Fruit fly (Drosophila melanogaster) whole organism, prepupa: ENCODE results near the gene CG15239.

ENCODE experiments used
- CG10631 ChIP-seq: fragments of 200-800 bp; sonication (Bioruptor generic); optimal IDR thresholded peaks from 2 replicates; lab custom pipeline; 2016; ENCODE audit warnings: missing biosample characterization, missing genetic modification characterization
- CG11294 ChIP-seq: fragments of 200-800 bp; sonication (Bioruptor generic); IDR thresholded peaks from 2 replicates; pipeline ENCODE4 v1.3.6; 2022; ENCODE audit warnings: missing biosample characterization, missing genetic modification characterization
- CG11762 ChIP-seq: fragments of 200-800 bp; sonication (Bioruptor generic); optimal IDR thresholded peaks from 3 replicates; lab custom pipeline; 2016; ENCODE audit warnings: missing biosample characterization, missing genetic modification characterization; ENCODE audit not compliant: insufficient read depth
- CG11902 ChIP-seq: fragments of 200-800 bp; sonication (Bioruptor generic); optimal IDR thresholded peaks from 3 replicates; lab custom pipeline; 2016; ENCODE audit warnings: missing biosample characterization, missing genetic modification characterization
- CG15336 ChIP-seq: fragments of 200-800 bp; sonication (Bioruptor generic); IDR thresholded peaks from 2 replicates; pipeline ENCODE4 v1.3.6; 2022; ENCODE audit warnings: missing biosample characterization, missing genetic modification characterization
- CG1621 ChIP-seq: fragments of 200-800 bp; sonication (Bioruptor generic); optimal IDR thresholded peaks from 3 replicates; lab custom pipeline; 2018; ENCODE audit warnings: missing biosample characterization, mild to moderate bottlenecking, missing genetic modification characterization
- CG31627 ChIP-seq: fragments of 200-800 bp; sonication (Bioruptor generic); optimal IDR thresholded peaks from 3 replicates; lab custom pipeline; 2016; ENCODE audit warnings: missing biosample characterization, missing genetic modification characterization
- CG32006 ChIP-seq: fragments of 200-800 bp; sonication (Bioruptor generic); optimal IDR thresholded peaks from 3 replicates; lab custom pipeline; 2017; ENCODE audit warnings: missing biosample characterization, mild to moderate bottlenecking, missing genetic modification characterization
- CG34406 ChIP-seq: fragments of 200-800 bp; sonication (Bioruptor generic); optimal IDR thresholded peaks from 3 replicates; lab custom pipeline; 2016; ENCODE audit warnings: missing biosample characterization, missing genetic modification characterization
- CG6276 ChIP-seq: fragments of 200-800 bp; sonication (Bioruptor generic); optimal IDR thresholded peaks from 2 replicates; lab custom pipeline; 2017; ENCODE audit warnings: missing biosample characterization, mild to moderate bottlenecking, missing genetic modification characterization
- CG6792 ChIP-seq: fragments of 200-800 bp; sonication (Bioruptor generic); optimal IDR thresholded peaks from 3 replicates; lab custom pipeline; 2016; ENCODE audit warnings: missing biosample characterization, missing genetic modification characterization
- CG6854 ChIP-seq: fragments of 200-800 bp; sonication (Bioruptor generic); optimal IDR thresholded peaks from 2 replicates; lab custom pipeline; 2017; ENCODE audit warnings: missing biosample characterization, mild to moderate bottlenecking, missing genetic modification characterization
- CG7368 ChIP-seq: fragments of 200-800 bp; sonication (Bioruptor generic); optimal IDR thresholded peaks from 3 replicates; lab custom pipeline; 2016; ENCODE audit warnings: missing biosample characterization, missing genetic modification characterization
- CG8119 ChIP-seq: fragments of 200-800 bp; sonication (Bioruptor generic); IDR thresholded peaks from 3 replicates; pipeline ENCODE4 v1.3.6; 2022; ENCODE audit warnings: missing biosample characterization, missing genetic modification characterization
- CG8319 ChIP-seq: fragments of 200-800 bp; sonication (Bioruptor generic); optimal IDR thresholded peaks from 3 replicates; lab custom pipeline; 2016; ENCODE audit warnings: missing biosample characterization, missing genetic modification characterization
- CG8632 ChIP-seq: fragments of 200-800 bp; sonication (Bioruptor generic); optimal IDR thresholded peaks from 3 replicates; lab custom pipeline; 2016; ENCODE audit warnings: missing biosample characterization, missing genetic modification characterization
- CG9139 ChIP-seq: fragments of 200-800 bp; sonication (Bioruptor generic); optimal IDR thresholded peaks from 3 replicates; lab custom pipeline; 2017; ENCODE audit warnings: missing biosample characterization, mild to moderate bottlenecking, missing genetic modification characterization
- Eip78C ChIP-seq: fragments of 200-800 bp; sonication (Bioruptor generic); peaks from one replicate; lab custom pipeline; 2016; ENCODE audit warnings: missing biosample characterization, missing genetic modification characterization
- Eip93F ChIP-seq: fragments of 200-800 bp; sonication (Bioruptor generic); optimal IDR thresholded peaks from 2 replicates; lab custom pipeline; 2016; ENCODE audit warnings: missing biosample characterization, mild to moderate bottlenecking, missing genetic modification characterization
- Ets96B ChIP-seq: fragments of 200-800 bp; optimal IDR thresholded peaks from 2 replicates; lab custom pipeline; 2019; ENCODE audit warnings: missing biosample characterization, mild to moderate bottlenecking, missing genetic modification characterization, moderate library complexity
- Gug ChIP-seq: fragments of 200-800 bp; sonication (Bioruptor generic); IDR thresholded peaks from 2 replicates; pipeline ENCODE4 v1.3.6; 2022; ENCODE audit warnings: missing biosample characterization, missing genetic modification characterization
- Hr38 ChIP-seq: sonication (Bioruptor generic); optimal IDR thresholded peaks from 2 replicates; lab custom pipeline; 2016; ENCODE audit warnings: missing biosample characterization, missing genetic modification characterization
- OdsH ChIP-seq: fragments of 200-800 bp; sonication (Bioruptor generic); optimal IDR thresholded peaks from 3 replicates; lab custom pipeline; 2016; ENCODE audit warnings: missing biosample characterization, missing genetic modification characterization
- Smox ChIP-seq: fragments of 200-800 bp; sonication (Bioruptor generic); optimal IDR thresholded peaks from 3 replicates; lab custom pipeline; 2016; ENCODE audit warnings: missing biosample characterization, missing genetic modification characterization
- Sox102F ChIP-seq: fragments of 200-800 bp; sonication (Bioruptor generic); optimal IDR thresholded peaks from 2 replicates; lab custom pipeline; 2016; ENCODE audit warnings: missing biosample characterization, mild to moderate bottlenecking, missing genetic modification characterization
- Sox14 ChIP-seq: fragments of 200-800 bp; sonication (Bioruptor generic); optimal IDR thresholded peaks from 3 replicates; lab custom pipeline; 2016; ENCODE audit warnings: missing biosample characterization, missing genetic modification characterization
- Sox15 ChIP-seq: fragments of 200-800 bp; sonication (Bioruptor generic); optimal IDR thresholded peaks from 3 replicates; lab custom pipeline; 2016; ENCODE audit warnings: missing biosample characterization, missing genetic modification characterization
- achi ChIP-seq: fragments of 200-800 bp; sonication (Bioruptor generic); optimal IDR thresholded peaks from 3 replicates; lab custom pipeline; 2016; ENCODE audit warnings: missing biosample characterization, missing genetic modification characterization
- eg ChIP-seq: fragments of 200-800 bp; sonication (Bioruptor generic); IDR thresholded peaks from 3 replicates; pipeline ENCODE4 v1.3.6; 2022; ENCODE audit warnings: missing biosample characterization, missing genetic modification characterization
- esn ChIP-seq: fragments of 200-800 bp; sonication (Bioruptor generic); optimal IDR thresholded peaks from 2 replicates; lab custom pipeline; 2016; ENCODE audit warnings: missing biosample characterization, mild to moderate bottlenecking, missing genetic modification characterization, moderate library complexity
- fd59A ChIP-seq: fragments of 200-800 bp; sonication (Bioruptor generic); optimal IDR thresholded peaks from 2 replicates; lab custom pipeline; 2017; ENCODE audit warnings: missing biosample characterization, mild to moderate bottlenecking, missing genetic modification characterization, missing genetic modification reagents
- fkh ChIP-seq: fragments of 200-800 bp; sonication (Bioruptor generic); optimal IDR thresholded peaks from 3 replicates; lab custom pipeline; 2017; ENCODE audit warnings: missing biosample characterization, mild to moderate bottlenecking, missing genetic modification characterization, moderate library complexity
- net ChIP-seq: fragments of 200-800 bp; sonication (Bioruptor generic); optimal IDR thresholded peaks from 3 replicates; lab custom pipeline; 2016; ENCODE audit warnings: missing biosample characterization, missing genetic modification characterization
- salr ChIP-seq, 2 experiments: fragments of 200-800 bp; sonication (Bioruptor generic); optimal IDR thresholded peaks; 3 replicates each; lab custom pipeline; 2016 to 2018; ENCODE audit warnings: missing biosample characterization in 2 of 2, missing genetic modification characterization in 2 of 2, mild to moderate bottlenecking in 1 of 2
- spab ChIP-seq: fragments of 200-800 bp; sonication (Bioruptor generic); optimal IDR thresholded peaks from 2 replicates; lab custom pipeline; 2017; ENCODE audit warnings: missing biosample characterization, mild to moderate bottlenecking, missing genetic modification characterization, missing genetic modification reagents
- ss ChIP-seq, 2 experiments: fragments of 200-800 bp; sonication (Bioruptor generic); optimal IDR thresholded peaks; 2 replicates in 1 of 2; 3 replicates in 1 of 2; lab custom pipeline; 2017 to 2018; ENCODE audit warnings: mild to moderate bottlenecking in 2 of 2, missing biosample characterization in 2 of 2, missing genetic modification characterization in 2 of 2, moderate library complexity in 1 of 2
- svp ChIP-seq: fragments of 200-800 bp; sonication (Bioruptor generic); peaks from one replicate; lab custom pipeline; 2016; ENCODE audit warnings: missing biosample characterization, missing genetic modification characterization
- vri ChIP-seq: fragments of 200-800 bp; sonication (Bioruptor generic); optimal IDR thresholded peaks from 3 replicates; lab custom pipeline; 2016; ENCODE audit warnings: missing biosample characterization, mild to moderate bottlenecking, missing genetic modification characterization

Gene CG15239

dm6 chrX:3874949-3875348 lies 9.0 kb upstream of the CG15239 start:
- TF ChIP-seq Sox15 (GFP tag; lab: Kevin White, UChicago) (no peak), CG8319 (GFP tag; lab: Kevin White, UChicago) (no peak), Gug (GFP tag; lab: Robert Waterston, UW) (no peak), CG32006 (GFP tag; lab: Kevin White, UChicago) (no peak), net (GFP tag; lab: Kevin White, UChicago) (no peak), CG6792 (no peak), achi (GFP tag; lab: Kevin White, UChicago) (no peak), CG10631 (GFP tag; lab: Kevin White, UChicago) (no peak), CG11294 (GFP tag; lab: Robert Waterston, UW) (no peak), CG8119 (GFP tag; lab: Robert Waterston, UW) (no peak), Ets96B (tag; lab: Kevin White, UChicago) (no peak), Sox102F (GFP tag; lab: Kevin White, UChicago) (no peak), fkh (GFP tag; lab: Kevin White, UChicago) (no peak), CG6854 (no peak), spab (GFP tag; lab: Kevin White, UChicago) (no peak), CG11762 (no peak), CG11902 (GFP tag; lab: Kevin White, UChicago) (no peak), Hr38 (GFP tag; lab: Kevin White, UChicago) (no peak), Eip93F (GFP tag; lab: Kevin White, UChicago) (no peak)

dm6 chrX:3880645-3881316 lies 3.2 kb upstream of the CG15239 start, which contains the start of gene VhaAC39-1:
Gene VhaAC39-1, plus strand, starts transcription at chrX:3880748.
- no peak for TF ChIP-seq CG8632 (GFP tag; lab: Kevin White, UChicago)
- TF ChIP-seq CG9139 (GFP tag; lab: Kevin White, UChicago) = no peak
- peak; percentile 69 for TF ChIP-seq Eip78C (GFP tag; lab: Kevin White, UChicago)
- no peak for TF ChIP-seq eg (GFP tag; lab: Robert Waterston, UW)
- TF ChIP-seq OdsH = no peak
- TF ChIP-seq svp (GFP tag; lab: Kevin White, UChicago) = peak; percentile 93
- TF ChIP-seq CG34406 (GFP tag; lab: Kevin White, UChicago) = no peak
- TF ChIP-seq ss (GFP tag; optimal IDR thresholded peaks at IDR 0.05; lab: Kevin White, UChicago) = peak in 1 of 2 experiments; percentile 25
- no peak for TF ChIP-seq CG6276
- peak; percentile 99 for TF ChIP-seq achi (GFP tag; lab: Kevin White, UChicago)
- TF ChIP-seq Smox (GFP tag; lab: Kevin White, UChicago) = no peak
- TF ChIP-seq salr (GFP tag; optimal IDR thresholded peaks at IDR 0.05; lab: Kevin White, UChicago) = no peak
- no peak for TF ChIP-seq Ets96B (tag; lab: Kevin White, UChicago)
- no peak for TF ChIP-seq CG7368 (GFP tag; lab: Kevin White, UChicago)
- no peak for TF ChIP-seq CG8319 (GFP tag; lab: Kevin White, UChicago)
- no peak for TF ChIP-seq net (GFP tag; lab: Kevin White, UChicago)
- TF ChIP-seq esn (GFP tag; lab: Kevin White, UChicago) = no peak
- no peak for TF ChIP-seq CG31627 (GFP tag; lab: Kevin White, UChicago)
- TF ChIP-seq CG15336 (GFP tag; lab: Robert Waterston, UW) = no peak
- no peak for TF ChIP-seq fd59A (GFP tag; lab: Kevin White, UChicago)
- TF ChIP-seq Eip93F (GFP tag; lab: Kevin White, UChicago) = no peak
- TF ChIP-seq CG1621 (tag; lab: Kevin White, UChicago) = no peak
- no peak for TF ChIP-seq Sox14 (GFP tag; lab: Kevin White, UChicago)
- TF ChIP-seq vri (GFP tag; lab: Kevin White, UChicago) = no peak
